Worm (Caenorhabditis elegans) whole organism, L4/young adult: ENCODE results near the gene R05H5.4.

Source experiments
- W03F9.2 ChIP-seq: fragments of 150-350 bp; optimal IDR thresholded peaks from 2 replicates; lab custom pipeline; 2014; ENCODE audit warnings: missing biosample characterization, missing genetic modification characterization
- him-1 ChIP-seq: sonication (generic microtip); optimal IDR thresholded peaks from 2 replicates; lab custom pipeline; 2016; ENCODE audit warnings: missing genotype, missing genetic modification reagents, missing genetic modification characterization, missing compliant biosample characterization

- TF ChIP-seq him-1 (no peak), W03F9.2 (no peak)
These were observed 45.8 kb upstream of the R05H5.4 start for ce11 chrII:10245612-10246011.
